Worm (Caenorhabditis elegans) whole organism, L3 larva: Measurements from ENCODE around the gene K08D8.6.

Source experiments
- aly-2 ChIP-seq: fragments of 150-350 bp; optimal IDR thresholded peaks from 2 replicates; lab custom pipeline; 2014; ENCODE audit warnings: missing biosample characterization, missing genetic modification characterization
- ama-1 ChIP-seq: fragments of 150-350 bp; optimal IDR thresholded peaks from 2 replicates; lab custom pipeline; 2018
- ceh-16 ChIP-seq: sonication (generic microtip); optimal IDR thresholded peaks from 2 replicates; lab custom pipeline; 2017; ENCODE audit warnings: missing biosample characterization, missing genetic modification characterization
- ceh-28 ChIP-seq: fragments of 150-350 bp; optimal IDR thresholded peaks from 2 replicates; lab custom pipeline; 2014; ENCODE audit warnings: missing biosample characterization, missing genetic modification reagents, missing genetic modification characterization
- daf-12 ChIP-seq: fragments of 150-350 bp; optimal IDR thresholded peaks from 2 replicates; lab custom pipeline; 2014; ENCODE audit warnings: missing biosample characterization, missing genetic modification reagents, missing genetic modification characterization
- egl-27 ChIP-seq: sonication (generic microtip); optimal IDR thresholded peaks from 4 replicates; lab custom pipeline; 2017; ENCODE audit warnings: missing biosample characterization, missing genetic modification reagents, missing genetic modification characterization
- elt-2 ChIP-seq: sonication (generic microtip); optimal IDR thresholded peaks from 2 replicates; lab custom pipeline; 2016; ENCODE audit warnings: missing genetic modification reagents, mild to moderate bottlenecking, missing genetic modification characterization, missing compliant biosample characterization
- elt-3 ChIP-seq, 3 experiments: fragments of 150-350 bp in 1 of 3; sonication (generic microtip) in 2 of 3; optimal IDR thresholded peaks; 2 replicates in 2 of 3; 4 replicates in 1 of 3; lab custom pipeline; 2014 to 2017; ENCODE audit warnings: missing biosample characterization in 3 of 3, missing genetic modification characterization in 3 of 3
- eor-1 ChIP-seq, 2 experiments: fragments of 150-350 bp; optimal IDR thresholded peaks; 2 replicates each; lab custom pipeline; 2014 to 2018; ENCODE audit warnings: missing biosample characterization in 2 of 2, missing genetic modification characterization in 2 of 2
- fkh-10 ChIP-seq: sonication (generic microtip); optimal IDR thresholded peaks from 2 replicates; lab custom pipeline; 2017; ENCODE audit warnings: missing biosample characterization, missing genetic modification reagents, missing genetic modification characterization
- fkh-2 ChIP-seq: fragments of 150-350 bp; optimal IDR thresholded peaks from 2 replicates; lab custom pipeline; 2014; ENCODE audit warnings: missing biosample characterization, missing genetic modification reagents, missing genetic modification characterization
- fos-1 ChIP-seq: fragments of 150-350 bp; optimal IDR thresholded peaks from 2 replicates; lab custom pipeline; 2014; ENCODE audit warnings: missing biosample characterization, missing genetic modification characterization
- jun-1 ChIP-seq: fragments of 150-350 bp; optimal IDR thresholded peaks from 2 replicates; lab custom pipeline; 2014; ENCODE audit warnings: missing biosample characterization, missing genetic modification reagents, missing genetic modification characterization
- lin-39 ChIP-seq: fragments of 150-350 bp; optimal IDR thresholded peaks from 2 replicates; lab custom pipeline; 2018; ENCODE audit warnings: missing biosample characterization, missing genetic modification reagents, missing genetic modification characterization
- lsy-12 ChIP-seq: sonication (generic microtip); optimal IDR thresholded peaks from 2 replicates; lab custom pipeline; 2016; ENCODE audit warnings: mild to moderate bottlenecking, missing genetic modification characterization, missing compliant biosample characterization
- mml-1 ChIP-seq: fragments of 150-350 bp; sonication (generic microtip); optimal IDR thresholded peaks from 3 replicates; lab custom pipeline; 2014; ENCODE audit warnings: missing biosample characterization, missing genetic modification characterization
- nfya-1 ChIP-seq: sonication (generic microtip); optimal IDR thresholded peaks from 2 replicates; lab custom pipeline; 2017; ENCODE audit warnings: missing genetic modification characterization, mild to moderate bottlenecking, missing compliant biosample characterization, antibody characterized with exemption, moderate library complexity; ENCODE audit not compliant: insufficient read depth
- nhr-11 ChIP-seq: fragments of 150-350 bp; optimal IDR thresholded peaks from 2 replicates; lab custom pipeline; 2014; ENCODE audit warnings: missing biosample characterization, missing genetic modification characterization
- nhr-12 ChIP-seq: fragments of 150-350 bp; optimal IDR thresholded peaks from 2 replicates; lab custom pipeline; 2014; ENCODE audit warnings: missing biosample characterization, missing genetic modification characterization
- nhr-23 ChIP-seq: fragments of 150-350 bp; optimal IDR thresholded peaks from 2 replicates; lab custom pipeline; 2014; ENCODE audit warnings: missing biosample characterization, missing genetic modification reagents, missing genetic modification characterization
- nhr-237 ChIP-seq: fragments of 150-350 bp; optimal IDR thresholded peaks from 2 replicates; lab custom pipeline; 2014; ENCODE audit warnings: missing biosample characterization, missing genetic modification characterization
- nhr-25 ChIP-seq: sonication (generic microtip); optimal IDR thresholded peaks from 2 replicates; lab custom pipeline; 2017; ENCODE audit warnings: missing biosample characterization, missing genetic modification characterization
- nhr-28 ChIP-seq: fragments of 150-350 bp; optimal IDR thresholded peaks from 2 replicates; lab custom pipeline; 2014; ENCODE audit warnings: missing biosample characterization, missing genetic modification characterization
- nhr-43 ChIP-seq: sonication (generic microtip); optimal IDR thresholded peaks from 2 replicates; lab custom pipeline; 2016; ENCODE audit warnings: mild to moderate bottlenecking, missing genetic modification characterization, missing compliant biosample characterization; ENCODE audit not compliant: poor library complexity, severe bottlenecking
- nhr-67 ChIP-seq: fragments of 150-350 bp; optimal IDR thresholded peaks from 2 replicates; lab custom pipeline; 2014; ENCODE audit warnings: missing biosample characterization, missing genetic modification characterization
- nhr-76 ChIP-seq: fragments of 150-350 bp; sonication (generic microtip); optimal IDR thresholded peaks from 5 replicates; lab custom pipeline; 2014; ENCODE audit warnings: missing biosample characterization, missing genetic modification characterization
- nhr-77 ChIP-seq: fragments of 150-350 bp; optimal IDR thresholded peaks from 2 replicates; lab custom pipeline; 2014; ENCODE audit warnings: missing biosample characterization, missing genetic modification characterization
- pha-4 ChIP-seq: fragments of 150-350 bp; optimal IDR thresholded peaks from 2 replicates; lab custom pipeline; 2014; ENCODE audit warnings: missing biosample characterization, missing genetic modification reagents, missing genetic modification characterization
- pqm-1 ChIP-seq: fragments of 150-350 bp; optimal IDR thresholded peaks from 2 replicates; lab custom pipeline; 2017; ENCODE audit warnings: missing biosample characterization, missing genetic modification characterization, inconsistent platforms
- sea-2 ChIP-seq: fragments of 150-350 bp; sonication (generic microtip); optimal IDR thresholded peaks from 4 replicates; lab custom pipeline; 2014; ENCODE audit warnings: missing biosample characterization, missing genetic modification reagents, missing genetic modification characterization
- tbx-2 ChIP-seq: sonication (generic microtip); optimal IDR thresholded peaks from 2 replicates; lab custom pipeline; 2016; ENCODE audit warnings: mild to moderate bottlenecking, missing genetic modification characterization, missing compliant biosample characterization
- unc-62 ChIP-seq: fragments of 150-350 bp; sonication (generic microtip); optimal IDR thresholded peaks from 4 replicates; lab custom pipeline; 2014; ENCODE audit warnings: missing biosample characterization, missing genetic modification reagents, missing genetic modification characterization
- ztf-11 ChIP-seq: fragments of 150-350 bp; optimal IDR thresholded peaks from 2 replicates; lab custom pipeline; 2014; ENCODE audit warnings: missing biosample characterization, missing genetic modification characterization

K08D8.6 gene

DNA sequence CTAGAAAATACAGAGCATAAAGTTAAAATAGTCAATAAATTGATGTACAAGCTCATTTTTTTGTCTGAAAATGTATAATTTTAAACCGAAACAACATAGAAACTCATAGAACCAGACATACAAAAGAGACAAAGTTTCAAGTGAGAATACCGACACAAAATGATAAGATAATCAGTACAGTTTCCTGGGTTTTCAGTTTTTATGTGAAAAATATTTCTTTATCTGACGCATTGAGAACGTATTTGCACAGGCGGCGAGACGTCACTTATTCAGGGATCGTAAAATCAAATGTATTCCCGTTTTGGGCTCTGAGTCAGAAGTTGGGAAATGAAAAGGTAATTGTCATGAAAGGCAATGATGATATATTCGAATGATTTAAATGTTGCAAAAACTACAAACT, at the start of gene K08D8.6:
Gene K08D8.6, minus strand, starts transcription at position 64 of the 400 bp plus-strand sequence.
- TF ChIP-seq sea-2 (GFP tag; lab: Kevin White, UChicago) (no peak), nhr-67 (tag; lab: Kevin White, UChicago) (no peak), nhr-76 (no peak), aly-2 (tag; lab: Kevin White, UChicago) (no peak), ceh-28 (tag; lab: Kevin White, UChicago) (no peak), daf-12 (tag; lab: Kevin White, UChicago) (no peak), fkh-10 (GFP tag; lab: Kevin White, UChicago) (no peak), nhr-11 (tag; lab: Kevin White, UChicago) (no peak), fos-1 (no peak), pqm-1 (peak; percentile 93), nhr-28 (tag; lab: Kevin White, UChicago) (no peak), elt-2 (tag; lab: Kevin White, UChicago) (peak; percentile 94), unc-62 (GFP tag; lab: Kevin White, UChicago) (no peak), fkh-2 (no peak)
- TF ChIP-seq, all 47 proteins: peak for 2

DNA sequence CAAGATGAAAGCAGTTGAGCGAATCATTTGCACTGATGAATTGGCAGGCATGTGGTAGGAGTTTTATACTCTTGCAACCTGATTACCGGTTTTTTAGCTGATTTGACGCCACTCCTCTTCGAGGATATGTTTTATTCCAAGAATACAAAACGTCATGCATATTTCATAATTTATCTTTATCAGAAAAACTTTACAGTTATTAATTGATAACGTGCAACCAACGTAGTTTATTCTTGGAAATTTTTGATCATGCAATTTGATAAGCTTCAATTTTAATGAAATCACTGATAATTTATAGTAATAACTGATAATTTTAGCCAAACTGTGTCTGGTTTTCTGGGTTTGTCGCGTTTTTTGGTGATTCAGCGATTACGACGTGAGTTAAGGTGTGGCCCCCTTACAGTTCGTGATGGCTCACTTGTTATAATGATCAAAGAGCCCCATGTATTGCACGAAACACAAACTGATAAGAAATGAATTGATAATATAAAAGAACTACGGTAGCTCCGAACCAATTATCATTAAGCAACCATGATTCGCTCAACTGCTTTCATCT, 46.0 kb upstream of the K08D8.6 start, which contains the start of the genes cld-1 and dod-21:
Gene cld-1, minus strand, starts transcription at position 51 of the 556 bp plus-strand sequence.
Gene dod-21, plus strand, starts transcription at position 518 of the 556 bp plus-strand sequence.
- TF ChIP-seq pha-4 (tag; lab: Kevin White, UChicago) (no peak), pqm-1 (peak; percentile 49), elt-2 (tag; lab: Kevin White, UChicago) (peak; percentile 98), nfya-1 (tag; lab: Kevin White, UChicago) (peak; percentile 8)

- TF ChIP-seq ceh-28 (tag; lab: Kevin White, UChicago) (no peak), lsy-12 (tag; lab: Kevin White, UChicago) (no peak), nhr-12 (tag; lab: Kevin White, UChicago) (no peak), jun-1 (no peak), nhr-25 (tag; lab: Kevin White, UChicago) (no peak), elt-3 (tag; optimal IDR thresholded peaks at IDR 0.05; lab: Kevin White, UChicago) (no peak), pha-4 (tag; lab: Kevin White, UChicago) (no peak), nhr-11 (tag; lab: Kevin White, UChicago) (no peak), ama-1 (lab: Kevin White, UChicago) (no peak), fkh-10 (GFP tag; lab: Kevin White, UChicago) (no peak), eor-1 (tag; optimal IDR thresholded peaks at IDR 0.05; lab: Kevin White, UChicago) (no peak), ceh-16 (tag; lab: Kevin White, UChicago) (no peak), nhr-23 (tag; lab: Kevin White, UChicago) (no peak)
Measured at ce11 chrIV:12926639-12927038, 36.3 kb upstream of the K08D8.6 start, which contains the start of gene srlf-5. Gene srlf-5, minus strand, starts transcription at chrIV:12926739.

ce11 chrIV:12924332-12924731, 34.0 kb upstream of the K08D8.6 start, which contains the start of gene srlf-4:
Gene srlf-4, minus strand, starts transcription at chrIV:12924432.
- TF ChIP-seq nhr-43 (tag; lab: Kevin White, UChicago) (no peak), nhr-25 (tag; lab: Kevin White, UChicago) (no peak), nhr-76 (no peak), ceh-28 (tag; lab: Kevin White, UChicago) (no peak), nhr-77 (tag; lab: Kevin White, UChicago) (no peak), nfya-1 (tag; lab: Kevin White, UChicago) (no peak), nhr-237 (no peak), lin-39 (tag; lab: Kevin White, UChicago) (no peak), egl-27 (tag; lab: Kevin White, UChicago) (no peak), daf-12 (tag; lab: Kevin White, UChicago) (no peak), lsy-12 (tag; lab: Kevin White, UChicago) (no peak), nhr-67 (tag; lab: Kevin White, UChicago) (no peak), nhr-28 (tag; lab: Kevin White, UChicago) (no peak), ztf-11 (tag; lab: Kevin White, UChicago) (no peak), nhr-12 (tag; lab: Kevin White, UChicago) (no peak), tbx-2 (no peak), mml-1 (no peak)
